Fruit fly (Drosophila melanogaster): ENCODE results near the gene Prx6a.

Gene Prx6a

DNA sequence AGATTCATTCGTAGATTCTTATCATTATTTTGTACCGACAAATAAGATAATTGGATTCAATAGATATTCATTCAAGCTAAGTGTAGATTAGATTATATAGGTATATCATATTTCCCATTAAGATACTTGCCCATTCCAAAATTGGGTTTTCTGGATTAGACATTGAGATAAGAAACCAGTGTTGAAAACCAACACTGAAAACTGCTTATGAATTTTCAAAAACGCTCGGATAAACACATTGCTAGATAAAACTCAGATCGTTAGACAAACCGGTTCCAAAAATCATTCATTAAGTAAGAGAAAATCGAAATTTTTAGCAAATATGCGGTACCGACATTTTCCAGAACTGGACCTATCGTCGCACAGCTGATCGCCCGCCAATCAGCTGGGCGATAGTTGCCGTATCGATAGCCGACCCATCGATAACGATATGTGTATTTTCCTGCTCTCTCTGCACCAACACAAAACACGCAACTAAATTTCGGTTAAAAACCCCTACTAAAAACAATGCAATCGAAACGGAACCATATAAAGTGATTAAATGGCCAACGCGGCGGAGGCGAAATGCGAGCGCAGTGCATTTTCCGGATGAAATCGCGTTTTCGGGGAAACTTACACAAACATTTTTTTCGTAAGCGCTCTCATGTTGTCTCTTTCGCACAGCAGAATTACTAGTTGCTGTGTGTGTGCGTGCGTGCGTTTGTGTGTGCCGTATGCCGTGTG, 7.6 kb upstream of the Prx6a start, which contains the start of the genes NTPase and lilli (continued):
- TF ChIP-seq chm (GFP tag; IDR thresholded peaks at IDR 0.05) (peak; percentile 70), mirr (GFP tag; optimal IDR thresholded peaks at IDR 0.05) (peak; percentile 26), CG15514 (GFP tag; optimal IDR thresholded peaks at IDR 0.05) (no peak), Atf6 (GFP tag; IDR thresholded peaks at IDR 0.05) (peak; percentile 15; the same call in 1 of the 2 replicates), trem (tag; optimal IDR thresholded peaks at IDR 0.05) (peak; percentile 43), fd64A (GFP tag; optimal IDR thresholded peaks at IDR 0.05) (no peak), ac (GFP tag; optimal IDR thresholded peaks at IDR 0.05) (no peak), Fer2 (tag; optimal IDR thresholded peaks at IDR 0.05) (no peak), mam (GFP tag; optimal IDR thresholded peaks at IDR 0.05) (peak; percentile 61), CG8765 (GFP tag; IDR thresholded peaks at IDR 0.05) (no peak), CG1024 (GFP tag; IDR thresholded peaks at IDR 0.05) (no peak), ranshi (GFP tag; IDR thresholded peaks at IDR 0.05) (no peak; the same call in 1 of the 2 replicates), so (GFP tag; IDR thresholded peaks at IDR 0.05) (0 out of 3 replicates have a peak, but pooled peaks have one; percentile 40), insv (GFP tag; optimal IDR thresholded peaks at IDR 0.05) (no peak), ssp (GFP tag; IDR thresholded peaks at IDR 0.05) (peak; percentile 56), CG4282 (GFP tag; optimal IDR thresholded peaks at IDR 0.05) (no peak), abd-A (tag; optimal IDR thresholded peaks at IDR 0.05) (peak; percentile 47), CG12942 (GFP tag; optimal IDR thresholded peaks at IDR 0.05) (peak; percentile 48), sr (GFP tag; IDR thresholded peaks at IDR 0.05) (no peak; the same call in 2 of the 3 replicates), CG6854 (GFP tag; optimal IDR thresholded peaks at IDR 0.05) (no peak), TFAM (GFP tag; optimal IDR thresholded peaks at IDR 0.05) (no peak), Trl (optimal IDR thresholded peaks at IDR 0.05) (no peak), Trl (GFP tag; optimal IDR thresholded peaks at IDR 0.05) (peak; percentile 85), gce (GFP tag; IDR thresholded peaks at IDR 0.05) (0 out of 3 replicates have a peak, but pooled peaks have one; percentile 36), wdn (GFP tag; IDR thresholded peaks at IDR 0.05) (0 out of 2 replicates have a peak, but pooled peaks have one; percentile 49), p53 (GFP tag; optimal IDR thresholded peaks at IDR 0.05) (peak; percentile 64), wor (GFP tag; IDR thresholded peaks at IDR 0.05) (no peak), dm (GFP tag; optimal IDR thresholded peaks at IDR 0.05) (peak; percentile 48), CG3995 (GFP tag; optimal IDR thresholded peaks at IDR 0.05) (peak; percentile 56), HLH3B (GFP tag; IDR thresholded peaks at IDR 0.05) (0 out of 2 replicates have a peak, but pooled peaks have one; percentile 44), pita (GFP tag; optimal IDR thresholded peaks at IDR 0.05) (no peak), Fer1 (GFP tag; optimal IDR thresholded peaks at IDR 0.05) (peak; percentile 41), pb (GFP tag; optimal IDR thresholded peaks at IDR 0.05) (peak; percentile 64), CG9817 (tag; optimal IDR thresholded peaks at IDR 0.05) (no peak), CG42726 (GFP tag; IDR thresholded peaks at IDR 0.05; ENCODE audit: partially characterized antibody) (peak; percentile 94), CG4707 (GFP tag; optimal IDR thresholded peaks at IDR 0.05) (no peak), CG1233 (GFP tag; optimal IDR thresholded peaks at IDR 0.05) (peak; percentile 42), oc (tag; optimal IDR thresholded peaks at IDR 0.05) (peak; percentile 22), Gsc (GFP tag; IDR thresholded peaks at IDR 0.05) (no peak), rib (GFP tag; IDR thresholded peaks at IDR 0.05) (0 out of 2 replicates have a peak, but pooled peaks have one; percentile 18), stc (GFP tag; IDR thresholded peaks at IDR 0.05) (0 out of 2 replicates have a peak, but pooled peaks have one; percentile 16), CG34376 (GFP tag; optimal IDR thresholded peaks at IDR 0.05) (no peak), cg (GFP tag; optimal IDR thresholded peaks at IDR 0.05) (peak; percentile 100), CG8359 (GFP tag; optimal IDR thresholded peaks at IDR 0.05; ENCODE audit: borderline replicate concordance) (no peak), CG14050 (GFP tag; IDR thresholded peaks at IDR 0.05) (no peak), CrebB (tag; optimal IDR thresholded peaks at IDR 0.05) (no peak), CG11696 (GFP tag; IDR thresholded peaks at IDR 0.05) (peak; percentile 51; the same call in 1 of the 2 replicates), CG15479 (GFP tag; optimal IDR thresholded peaks at IDR 0.05) (peak; percentile 50), Sry-δ (GFP tag; optimal IDR thresholded peaks at IDR 0.05) (peak; percentile 84), Adf1 (GFP tag; IDR thresholded peaks at IDR 0.05) (0 out of 2 replicates have a peak, but pooled peaks have one; percentile 26)
